Worm (Caenorhabditis elegans) whole organism, L3 larva: ENCODE results near the gene C08B6.2.

Experiments used
- R02D3.7 ChIP-seq: fragments of 150-350 bp; optimal IDR thresholded peaks from 2 replicates; lab custom pipeline; 2014; ENCODE audit warnings: missing biosample characterization, missing genetic modification characterization
- ama-1 ChIP-seq: fragments of 150-350 bp; optimal IDR thresholded peaks from 2 replicates; lab custom pipeline; 2018
- egl-5 ChIP-seq: fragments of 150-350 bp; optimal IDR thresholded peaks from 2 replicates; lab custom pipeline; 2017; ENCODE audit warnings: missing biosample characterization, missing genetic modification reagents, missing genetic modification characterization, inconsistent platforms
- elt-1 ChIP-seq: fragments of 150-350 bp; optimal IDR thresholded peaks from 2 replicates; lab custom pipeline; 2014; ENCODE audit warnings: missing biosample characterization, missing genetic modification characterization
- lin-39 ChIP-seq: fragments of 150-350 bp; optimal IDR thresholded peaks from 2 replicates; lab custom pipeline; 2018; ENCODE audit warnings: missing biosample characterization, missing genetic modification reagents, missing genetic modification characterization
- nhr-11 ChIP-seq: fragments of 150-350 bp; optimal IDR thresholded peaks from 2 replicates; lab custom pipeline; 2014; ENCODE audit warnings: missing biosample characterization, missing genetic modification characterization
- nhr-237 ChIP-seq: fragments of 150-350 bp; optimal IDR thresholded peaks from 2 replicates; lab custom pipeline; 2014; ENCODE audit warnings: missing biosample characterization, missing genetic modification characterization
- nhr-25 ChIP-seq: sonication (generic microtip); optimal IDR thresholded peaks from 2 replicates; lab custom pipeline; 2017; ENCODE audit warnings: missing biosample characterization, missing genetic modification characterization
- unc-39 ChIP-seq: sonication (generic microtip); optimal IDR thresholded peaks from 4 replicates; lab custom pipeline; 2017; ENCODE audit warnings: missing biosample characterization, missing genetic modification characterization
- zag-1 ChIP-seq: fragments of 150-350 bp; optimal IDR thresholded peaks from 2 replicates; lab custom pipeline; 2014; ENCODE audit warnings: missing biosample characterization, missing genetic modification characterization

DNA sequence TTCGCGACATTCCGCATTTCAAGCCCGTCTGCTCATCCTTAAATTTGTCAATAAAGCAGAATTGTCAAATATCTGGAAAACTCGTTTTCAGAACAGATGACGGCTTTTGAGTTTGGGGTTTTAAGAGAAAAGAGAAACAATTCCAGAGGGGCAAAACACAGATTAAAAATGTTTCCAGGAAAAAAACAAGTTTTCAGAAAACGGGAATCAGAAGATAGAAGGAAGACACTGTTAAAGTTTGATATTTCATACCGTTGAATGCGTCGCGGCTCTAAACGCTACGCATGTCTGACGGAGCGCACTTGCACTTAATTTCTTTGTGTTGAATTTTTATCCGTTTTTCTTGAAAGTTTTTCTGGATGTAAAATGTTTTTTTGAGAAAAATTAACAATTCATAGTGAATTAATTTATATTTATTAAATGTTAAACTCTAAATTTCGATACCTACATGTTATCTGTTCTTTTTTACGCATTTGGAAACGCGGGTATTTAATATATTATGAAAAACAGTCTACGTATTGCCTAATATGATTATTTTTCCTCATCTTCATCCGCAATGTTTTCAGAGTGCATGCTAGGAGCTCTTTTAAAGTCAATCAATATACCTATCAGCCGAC is 28.7 kb downstream of the C08B6.2 start, which contains the start of the genes C08B6.18, wdr-20 and C08B6.8:
- TF ChIP-seq zag-1 (tag; lab: Kevin White, UChicago) (no peak), lin-39 (tag; lab: Kevin White, UChicago) (no peak), unc-39 (tag; lab: Kevin White, UChicago) (no peak), R02D3.7 (tag; lab: Kevin White, UChicago) (no peak), ama-1 (lab: Kevin White, UChicago) (no peak), egl-5 (tag; lab: Kevin White, UChicago) (no peak), nhr-11 (tag; lab: Kevin White, UChicago) (no peak), nhr-25 (tag; lab: Kevin White, UChicago) (peak; percentile 17), elt-1 (no peak), nhr-237 (tag; lab: Kevin White, UChicago) (no peak)
